Fruit fly (Drosophila melanogaster) whole organism, embryonic: Measurements from ENCODE around the gene CG17177.

Source experiments
- Adf1 ChIP-seq: fragments of 200-800 bp; sonication (Bioruptor generic); IDR thresholded peaks from 2 replicates; pipeline ENCODE4 v1.3.6; 2022; ENCODE audit warnings: missing biosample characterization, missing genetic modification characterization
- Atf6 ChIP-seq: fragments of 200-800 bp; sonication (Bioruptor generic); IDR thresholded peaks from 2 replicates; pipeline ENCODE4 v1.3.6; 2022; ENCODE audit warnings: missing biosample characterization, missing genetic modification characterization
- Bgb ChIP-seq: fragments of 200-800 bp; sonication (Bioruptor generic); IDR thresholded peaks from 2 replicates; pipeline ENCODE4 v1.3.6; 2022; ENCODE audit warnings: missing biosample characterization, missing genetic modification characterization; ENCODE audit not compliant: partially characterized antibody
- BtbVII ChIP-seq: fragments of 200-800 bp; sonication (Bioruptor generic); optimal IDR thresholded peaks from 3 replicates; lab custom pipeline; 2017; ENCODE audit warnings: missing biosample characterization, mild to moderate bottlenecking, missing genetic modification characterization
- CG13296 ChIP-seq: fragments of 200-800 bp; sonication (Bioruptor generic); optimal IDR thresholded peaks from 3 replicates; lab custom pipeline; 2018; ENCODE audit warnings: missing biosample characterization, mild to moderate bottlenecking, missing genetic modification characterization
- CG13624 ChIP-seq: fragments of 200-800 bp; sonication (Bioruptor generic); optimal IDR thresholded peaks from 2 replicates; lab custom pipeline; 2016; ENCODE audit warnings: missing biosample characterization, missing genetic modification characterization
- CG13894 ChIP-seq: fragments of 200-800 bp; sonication (Bioruptor generic); optimal IDR thresholded peaks from 3 replicates; lab custom pipeline; 2018; ENCODE audit warnings: missing biosample characterization, mild to moderate bottlenecking, missing genetic modification characterization, moderate library complexity
- CG18599 ChIP-seq: fragments of 200-800 bp; sonication (Bioruptor generic); optimal IDR thresholded peaks from 3 replicates; lab custom pipeline; 2017; ENCODE audit warnings: missing biosample characterization, missing genetic modification characterization, mild to moderate bottlenecking, moderate library complexity, missing genetic modification reagents
- CG31365 ChIP-seq: fragments of 200-800 bp; sonication (Bioruptor generic); optimal IDR thresholded peaks from 2 replicates; lab custom pipeline; 2018; ENCODE audit warnings: missing biosample characterization, mild to moderate bottlenecking, missing genetic modification characterization
- CG3163 ChIP-seq: fragments of 200-800 bp; sonication (Bioruptor generic); optimal IDR thresholded peaks from 3 replicates; lab custom pipeline; 2016; ENCODE audit warnings: missing biosample characterization, missing genetic modification characterization
- CG33213 ChIP-seq: fragments of 200-800 bp; sonication (Bioruptor generic); optimal IDR thresholded peaks from 3 replicates; lab custom pipeline; 2016; ENCODE audit warnings: missing biosample characterization, missing genetic modification characterization
- CG34224 ChIP-seq: fragments of 200-800 bp; sonication (Bioruptor generic); IDR thresholded peaks from 3 replicates; pipeline ENCODE4 v1.3.6; 2022; ENCODE audit warnings: missing biosample characterization, missing genetic modification characterization; ENCODE audit not compliant: partially characterized antibody
- CG34376 ChIP-seq: fragments of 200-800 bp; sonication (Bioruptor generic); optimal IDR thresholded peaks from 2 replicates; lab custom pipeline; 2018; ENCODE audit warnings: missing biosample characterization, mild to moderate bottlenecking, missing genetic modification characterization
- CG6765 ChIP-seq: fragments of 200-800 bp; sonication (Bioruptor generic); optimal IDR thresholded peaks from 3 replicates; lab custom pipeline; 2017; ENCODE audit warnings: missing biosample characterization, mild to moderate bottlenecking, missing genetic modification characterization
- CG6791 ChIP-seq: fragments of 200-800 bp; sonication (Bioruptor generic); IDR thresholded peaks from 3 replicates; pipeline ENCODE4 v1.3.6; 2022; ENCODE audit warnings: missing biosample characterization, missing genetic modification characterization; ENCODE audit not compliant: partially characterized antibody
- CG6813 ChIP-seq: fragments of 200-800 bp; sonication (Bioruptor generic); optimal IDR thresholded peaks from 2 replicates; lab custom pipeline; 2017; ENCODE audit warnings: missing biosample characterization, missing genetic modification characterization, mild to moderate bottlenecking, moderate library complexity, missing genetic modification reagents
- CG6854 ChIP-seq: fragments of 200-800 bp; sonication (Bioruptor generic); optimal IDR thresholded peaks from 3 replicates; lab custom pipeline; 2017; ENCODE audit warnings: missing biosample characterization, mild to moderate bottlenecking, missing genetic modification characterization
- CG7372 ChIP-seq: fragments of 200-800 bp; sonication (Bioruptor generic); IDR thresholded peaks from 2 replicates; pipeline ENCODE4 v1.3.6; 2022; ENCODE audit warnings: missing biosample characterization, missing genetic modification characterization
- CG8765 ChIP-seq: fragments of 200-800 bp; sonication (Bioruptor generic); IDR thresholded peaks from 2 replicates; pipeline ENCODE4 v1.3.6; 2022; ENCODE audit warnings: missing biosample characterization, missing genetic modification characterization
- CG9437 ChIP-seq: fragments of 200-800 bp; sonication (Bioruptor generic); optimal IDR thresholded peaks from 2 replicates; lab custom pipeline; 2018; ENCODE audit warnings: missing biosample characterization, mild to moderate bottlenecking, missing genetic modification characterization
- Fer3 ChIP-seq: fragments of 200-800 bp; sonication (Bioruptor generic); optimal IDR thresholded peaks from 2 replicates; lab custom pipeline; 2018; ENCODE audit warnings: missing biosample characterization, mild to moderate bottlenecking, missing genetic modification characterization, moderate library complexity
- Hey ChIP-seq: fragments of 200-800 bp; sonication (Bioruptor generic); optimal IDR thresholded peaks from 3 replicates; lab custom pipeline; 2018; ENCODE audit warnings: missing biosample characterization, mild to moderate bottlenecking, missing genetic modification characterization
- Jarid2 ChIP-seq: fragments of 200-800 bp; sonication (Bioruptor generic); optimal IDR thresholded peaks from 3 replicates; lab custom pipeline; 2017; ENCODE audit warnings: mild to moderate bottlenecking, missing biosample characterization, missing genetic modification reagents, missing genetic modification characterization
- MTF-1 ChIP-seq: fragments of 200-800 bp; sonication (Bioruptor generic); optimal IDR thresholded peaks from 2 replicates; lab custom pipeline; 2018; ENCODE audit warnings: missing biosample characterization, mild to moderate bottlenecking, missing genetic modification characterization, borderline replicate concordance
- Nf-YC ChIP-seq: fragments of 200-800 bp; optimal IDR thresholded peaks from 3 replicates; lab custom pipeline; 2019; ENCODE audit warnings: missing biosample characterization, mild to moderate bottlenecking, missing genetic modification characterization, moderate library complexity
- Poxn ChIP-seq: fragments of 200-800 bp; sonication (Bioruptor generic); IDR thresholded peaks from 2 replicates; pipeline ENCODE4 v1.3.6; 2022; ENCODE audit warnings: missing biosample characterization, missing genetic modification characterization
- Sry-δ ChIP-seq: fragments of 200-800 bp; sonication (Bioruptor generic); optimal IDR thresholded peaks from 2 replicates; lab custom pipeline; 2016; ENCODE audit warnings: missing biosample characterization, missing genetic modification characterization
- bbx ChIP-seq: fragments of 200-800 bp; sonication (Bioruptor generic); IDR thresholded peaks from 2 replicates; pipeline ENCODE4 v1.3.6; 2022; ENCODE audit warnings: missing biosample characterization, missing genetic modification characterization; ENCODE audit not compliant: partially characterized antibody
- cas ChIP-seq: fragments of 200-800 bp; sonication (Bioruptor generic); IDR thresholded peaks from 2 replicates; pipeline ENCODE4 v1.3.6; 2022; ENCODE audit warnings: missing biosample characterization, missing genetic modification characterization
- chinmo ChIP-seq: fragments of 200-800 bp; sonication (Bioruptor generic); IDR thresholded peaks from 4 replicates; pipeline ENCODE4 v1.3.6; 2022; ENCODE audit warnings: missing biosample characterization, missing genetic modification characterization; ENCODE audit not compliant: partially characterized antibody
- ci ChIP-seq: fragments of 200-800 bp; sonication (Bioruptor generic); IDR thresholded peaks from 3 replicates; pipeline ENCODE4 v1.3.6; 2022; ENCODE audit warnings: missing biosample characterization, missing genetic modification characterization
- da ChIP-seq: fragments of 200-800 bp; sonication (Bioruptor generic); optimal IDR thresholded peaks from 2 replicates; lab custom pipeline; 2016; ENCODE audit warnings: missing biosample characterization, missing genetic modification characterization
- disco-r ChIP-seq: fragments of 200-800 bp; sonication (Bioruptor generic); optimal IDR thresholded peaks from 2 replicates; lab custom pipeline; 2016; ENCODE audit warnings: missing biosample characterization, missing genetic modification characterization
- emc ChIP-seq: fragments of 200-800 bp; sonication (Bioruptor generic); optimal IDR thresholded peaks from 2 replicates; lab custom pipeline; 2016; ENCODE audit warnings: missing biosample characterization, missing genetic modification characterization
- ems ChIP-seq: fragments of 200-800 bp; sonication (Bioruptor generic); optimal IDR thresholded peaks from 3 replicates; lab custom pipeline; 2016; ENCODE audit warnings: missing biosample characterization, missing genetic modification characterization
- exex ChIP-seq: fragments of 200-800 bp; sonication (Bioruptor generic); optimal IDR thresholded peaks from 4 replicates; lab custom pipeline; 2018; ENCODE audit warnings: missing biosample characterization, mild to moderate bottlenecking, missing genetic modification characterization, moderate library complexity
- ftz-f1 ChIP-seq: fragments of 200-800 bp; sonication (Bioruptor generic); optimal IDR thresholded peaks from 2 replicates; lab custom pipeline; 2016; ENCODE audit warnings: missing biosample characterization, missing genetic modification characterization
- gro ChIP-seq: fragments of 200-800 bp; sonication (Bioruptor generic); optimal IDR thresholded peaks from 2 replicates; lab custom pipeline; 2016; ENCODE audit warnings: missing biosample characterization, missing genetic modification characterization
- inv ChIP-seq: fragments of 200-800 bp; sonication (Bioruptor generic); IDR thresholded peaks from 2 replicates; pipeline ENCODE4 v1.3.6; 2022; ENCODE audit warnings: missing biosample characterization, missing genetic modification characterization; ENCODE audit not compliant: partially characterized antibody
- lab ChIP-seq: fragments of 200-800 bp; sonication (Bioruptor generic); optimal IDR thresholded peaks from 3 replicates; lab custom pipeline; 2017; ENCODE audit warnings: missing biosample characterization, missing genetic modification characterization, mild to moderate bottlenecking, moderate library complexity, missing genetic modification reagents
- nau ChIP-seq: fragments of 200-800 bp; sonication (Bioruptor generic); optimal IDR thresholded peaks from 3 replicates; lab custom pipeline; 2017; ENCODE audit warnings: missing biosample characterization, mild to moderate bottlenecking, missing genetic modification characterization, missing genetic modification reagents
- pho ChIP-seq: fragments of 200-800 bp; sonication (Bioruptor generic); optimal IDR thresholded peaks from 2 replicates; lab custom pipeline; 2016; ENCODE audit warnings: missing biosample characterization, missing genetic modification characterization
- psq ChIP-seq: fragments of 200-800 bp; sonication (Bioruptor generic); optimal IDR thresholded peaks from 2 replicates; lab custom pipeline; 2017; ENCODE audit warnings: missing biosample characterization, missing genetic modification characterization
- ro ChIP-seq: fragments of 200-800 bp; sonication (Bioruptor generic); IDR thresholded peaks from 2 replicates; pipeline ENCODE4 v1.3.6; 2022; ENCODE audit warnings: missing biosample characterization, missing genetic modification characterization
- schlank ChIP-seq: fragments of 200-800 bp; sonication (Bioruptor generic); optimal IDR thresholded peaks from 2 replicates; lab custom pipeline; 2018; ENCODE audit warnings: missing biosample characterization, mild to moderate bottlenecking, missing genetic modification characterization
- scrt ChIP-seq: fragments of 200-800 bp; sonication (Bioruptor generic); optimal IDR thresholded peaks from 2 replicates; lab custom pipeline; 2018; ENCODE audit warnings: missing biosample characterization, mild to moderate bottlenecking, missing genetic modification characterization, moderate library complexity
- sna ChIP-seq: fragments of 200-800 bp; sonication (Bioruptor generic); IDR thresholded peaks from 2 replicates; pipeline ENCODE4 v1.3.6; 2022; ENCODE audit warnings: missing biosample characterization, missing genetic modification characterization; ENCODE audit not compliant: partially characterized antibody
- tin ChIP-seq: fragments of 200-800 bp; sonication (Bioruptor generic); optimal IDR thresholded peaks from 3 replicates; lab custom pipeline; 2016; ENCODE audit warnings: missing biosample characterization, missing genetic modification characterization
- z ChIP-seq: fragments of 200-800 bp; sonication (Bioruptor generic); IDR thresholded peaks from 3 replicates; pipeline ENCODE4 v1.3.6; 2022; ENCODE audit warnings: missing biosample characterization, missing genetic modification characterization

Gene CG17177

dm6 chr3L:14706461-14706880 lies 5.0 kb upstream of the CG17177 start (continued):
- TF ChIP-seq cas (GFP tag; lab: Robert Waterston, UW) (0 out of 2 replicates have a peak, but pooled peaks have one; percentile 15), ci (GFP tag; lab: Robert Waterston, UW) (peak; percentile 60; the same call in 1 of the 3 replicates), Bgb (GFP tag; lab: Robert Waterston, UW) (peak; percentile 86), Jarid2 (GFP tag; lab: Kevin White, UChicago) (peak; percentile 95), BtbVII (peak; percentile 21), Fer3 (tag; lab: Kevin White, UChicago) (peak; percentile 32), CG18599 (GFP tag; lab: Kevin White, UChicago) (peak; percentile 36), lab (GFP tag; lab: Kevin White, UChicago) (peak; percentile 56), CG34224 (GFP tag; lab: Robert Waterston, UW) (peak; percentile 56; the same call in 2 of the 3 replicates), CG6765 (GFP tag; lab: Kevin White, UChicago) (peak; percentile 29), ems (GFP tag; lab: Kevin White, UChicago) (no peak), MTF-1 (peak; percentile 9), scrt (GFP tag; lab: Kevin White, UChicago) (peak; percentile 97), CG33213 (no peak), Sry-δ (no peak), CG13894 (tag; lab: Kevin White, UChicago) (peak; percentile 62), CG9437 (GFP tag; lab: Kevin White, UChicago) (peak; percentile 42), CG13624 (GFP tag; lab: Kevin White, UChicago) (peak; percentile 42), CG34376 (GFP tag; lab: Kevin White, UChicago) (peak; percentile 59), bbx (peak; percentile 74; the same call in 1 of the 2 replicates), da (GFP tag; lab: Kevin White, UChicago) (no peak), tin (no peak), schlank (peak; percentile 15), Nf-YC (tag; lab: Kevin White, UChicago) (no peak), CG31365 (tag; lab: Kevin White, UChicago) (peak; percentile 11), sna (peak; percentile 48), CG7372 (peak; percentile 81), psq (GFP tag; lab: Kevin White, UChicago) (peak; percentile 89), CG6854 (GFP tag; lab: Kevin White, UChicago) (peak; percentile 47), ro (GFP tag; lab: Robert Waterston, UW) (no peak), nau (GFP tag; lab: Kevin White, UChicago) (peak; percentile 51), CG6813 (GFP tag; lab: Kevin White, UChicago) (peak; percentile 33), Hey (tag; lab: Kevin White, UChicago) (peak; percentile 59), CG3163 (GFP tag; lab: Kevin White, UChicago) (peak; percentile 12), Adf1 (GFP tag; lab: Robert Waterston, UW) (peak; percentile 57; the same call in 1 of the 2 replicates), CG8765 (GFP tag; lab: Robert Waterston, UW) (no peak), inv (GFP tag; lab: Robert Waterston, UW) (peak; percentile 33; the same call in 1 of the 2 replicates), chinmo (peak; percentile 98), exex (tag; lab: Kevin White, UChicago) (peak; percentile 28), Atf6 (GFP tag; lab: Robert Waterston, UW) (no peak), disco-r (GFP tag; lab: Kevin White, UChicago) (no peak), pho (GFP tag; lab: Kevin White, UChicago) (no peak), gro (GFP tag; lab: Kevin White, UChicago) (peak; percentile 77), Poxn (GFP tag; lab: Robert Waterston, UW) (no peak), emc (GFP tag; lab: Kevin White, UChicago) (no peak), z (GFP tag; lab: Robert Waterston, UW) (peak; percentile 98), CG6791 (GFP tag; lab: Robert Waterston, UW) (0 out of 3 replicates have a peak, but pooled peaks have one; percentile 42), CG13296 (GFP tag; lab: Kevin White, UChicago) (peak; percentile 54), ftz-f1 (GFP tag; lab: Kevin White, UChicago) (peak; percentile 65)
